Fruit fly (Drosophila melanogaster) whole organism, embryonic: ENCODE results near the gene aru.

ENCODE experiments used
- Bteb2 ChIP-seq: fragments of 200-800 bp; sonication (Bioruptor generic); optimal IDR thresholded peaks from 2 replicates; lab custom pipeline; 2016; ENCODE audit warnings: missing biosample characterization, missing genetic modification characterization
- CG10366 ChIP-seq: fragments of 200-800 bp; sonication (Bioruptor generic); IDR thresholded peaks from 2 replicates; pipeline ENCODE4 v1.3.6; 2022; ENCODE audit warnings: missing biosample characterization, missing genetic modification characterization
- CG11247 ChIP-seq: fragments of 200-800 bp; sonication (Bioruptor generic); IDR thresholded peaks from 2 replicates; pipeline ENCODE4 v1.3.6; 2022; ENCODE audit warnings: missing biosample characterization, missing genetic modification characterization
- CG11696 ChIP-seq: fragments of 200-800 bp; sonication (Bioruptor generic); IDR thresholded peaks from 2 replicates; pipeline ENCODE4 v1.3.6; 2022; ENCODE audit warnings: missing biosample characterization, missing genetic modification characterization
- CG12391 ChIP-seq: fragments of 200-800 bp; sonication (Bioruptor generic); optimal IDR thresholded peaks from 3 replicates; lab custom pipeline; 2018; ENCODE audit warnings: missing biosample characterization, mild to moderate bottlenecking, missing genetic modification characterization, moderate library complexity
- CG14441 ChIP-seq: fragments of 200-800 bp; sonication (Bioruptor generic); IDR thresholded peaks from 2 replicates; pipeline ENCODE4 v1.3.6; 2022; ENCODE audit warnings: missing biosample characterization, missing genetic modification characterization
- CG14710 ChIP-seq: fragments of 200-800 bp; sonication (Bioruptor generic); optimal IDR thresholded peaks from 3 replicates; lab custom pipeline; 2019; ENCODE audit warnings: missing biosample characterization, mild to moderate bottlenecking, missing genetic modification characterization, moderate library complexity
- CG1602 ChIP-seq: fragments of 200-800 bp; sonication (Bioruptor generic); optimal IDR thresholded peaks from 3 replicates; lab custom pipeline; 2016; ENCODE audit warnings: missing biosample characterization, missing genetic modification characterization
- CG17361 ChIP-seq: fragments of 200-800 bp; sonication (Bioruptor generic); IDR thresholded peaks from 3 replicates; pipeline ENCODE4 v1.3.6; 2022; ENCODE audit warnings: missing biosample characterization, missing genetic modification characterization
- CG18011 ChIP-seq: fragments of 200-800 bp; sonication (Bioruptor generic); optimal IDR thresholded peaks from 2 replicates; lab custom pipeline; 2017; ENCODE audit warnings: missing biosample characterization, missing genetic modification characterization, mild to moderate bottlenecking, moderate library complexity, missing genotype
- CG31224 ChIP-seq: fragments of 200-800 bp; sonication (Bioruptor generic); IDR thresholded peaks from 2 replicates; pipeline ENCODE4 v1.3.6; 2022; ENCODE audit warnings: missing biosample characterization, missing genetic modification characterization
- CG33557 ChIP-seq: fragments of 200-800 bp; sonication (Bioruptor generic); optimal IDR thresholded peaks from 2 replicates; lab custom pipeline; 2019; ENCODE audit warnings: missing biosample characterization, mild to moderate bottlenecking, missing genetic modification characterization, moderate library complexity
- CG6765 ChIP-seq: fragments of 200-800 bp; sonication (Bioruptor generic); optimal IDR thresholded peaks from 3 replicates; lab custom pipeline; 2017; ENCODE audit warnings: missing biosample characterization, mild to moderate bottlenecking, missing genetic modification characterization
- CG6813 ChIP-seq: fragments of 200-800 bp; sonication (Bioruptor generic); optimal IDR thresholded peaks from 2 replicates; lab custom pipeline; 2017; ENCODE audit warnings: missing biosample characterization, missing genetic modification characterization, mild to moderate bottlenecking, moderate library complexity, missing genetic modification reagents
- CG9797 ChIP-seq: fragments of 200-800 bp; sonication (Bioruptor generic); optimal IDR thresholded peaks from 3 replicates; lab custom pipeline; 2018; ENCODE audit warnings: missing biosample characterization, mild to moderate bottlenecking, missing genetic modification characterization
- CrebB ChIP-seq: fragments of 200-800 bp; sonication (Bioruptor generic); optimal IDR thresholded peaks from 3 replicates; lab custom pipeline; 2018; ENCODE audit warnings: missing biosample characterization, mild to moderate bottlenecking, missing genetic modification characterization
- Dfd ChIP-seq, 2 experiments: fragments of >200 bp; optimal IDR thresholded peaks; 2 replicates each; lab custom pipeline; 2017; ENCODE audit warnings: missing biosample characterization in 2 of 2, missing genetic modification characterization in 2 of 2
- Dip3 ChIP-seq: fragments of 200-800 bp; sonication (Bioruptor generic); optimal IDR thresholded peaks from 3 replicates; lab custom pipeline; 2016; ENCODE audit warnings: missing biosample characterization, missing genetic modification characterization
- Fer1 ChIP-seq: fragments of 200-800 bp; sonication (Bioruptor generic); optimal IDR thresholded peaks from 2 replicates; lab custom pipeline; 2017; ENCODE audit warnings: missing biosample characterization, mild to moderate bottlenecking, missing genetic modification characterization
- H15 ChIP-seq: fragments of 200-800 bp; sonication (Bioruptor generic); IDR thresholded peaks from 3 replicates; pipeline ENCODE4 v1.3.6; 2022; ENCODE audit warnings: missing biosample characterization, missing genetic modification characterization
- HHEX ChIP-seq: fragments of 200-800 bp; sonication (Bioruptor generic); optimal IDR thresholded peaks from 3 replicates; lab custom pipeline; 2017; ENCODE audit warnings: missing biosample characterization, mild to moderate bottlenecking, missing genetic modification characterization, missing genetic modification reagents
- Hsf ChIP-seq: fragments of 200-800 bp; sonication (Bioruptor generic); optimal IDR thresholded peaks from 3 replicates; lab custom pipeline; 2016; ENCODE audit warnings: missing biosample characterization, missing genetic modification characterization
- Lpt ChIP-seq: fragments of >200 bp; optimal IDR thresholded peaks from 2 replicates; lab custom pipeline; 2018; ENCODE audit warnings: missing biosample characterization, missing genetic modification characterization
- Med ChIP-seq: fragments of 200-800 bp; sonication (Bioruptor generic); peaks from one replicate; lab custom pipeline; 2016; ENCODE audit warnings: missing biosample characterization, missing genetic modification characterization, mild to moderate bottlenecking, inconsistent platforms, moderate library complexity
- Mrtf ChIP-seq: fragments of 200-800 bp; sonication (Bioruptor generic); IDR thresholded peaks from 3 replicates; pipeline ENCODE4 v1.3.6; 2022; ENCODE audit warnings: missing biosample characterization, missing genetic modification characterization
- Oaz ChIP-seq: fragments of 200-800 bp; sonication (Bioruptor generic); IDR thresholded peaks from 2 replicates; pipeline ENCODE4 v1.3.6; 2022; ENCODE audit warnings: missing biosample characterization, missing genetic modification characterization
- Six4 ChIP-seq: fragments of 200-800 bp; sonication (Bioruptor generic); optimal IDR thresholded peaks from 2 replicates; lab custom pipeline; 2016; ENCODE audit warnings: missing biosample characterization, missing genetic modification characterization
- Sry-β ChIP-seq: fragments of 200-800 bp; sonication (Bioruptor generic); optimal IDR thresholded peaks from 2 replicates; lab custom pipeline; 2018; ENCODE audit warnings: missing biosample characterization, mild to moderate bottlenecking, missing genetic modification characterization, moderate library complexity
- cas ChIP-seq: fragments of 200-800 bp; sonication (Bioruptor generic); IDR thresholded peaks from 2 replicates; pipeline ENCODE4 v1.3.6; 2022; ENCODE audit warnings: missing biosample characterization, missing genetic modification characterization
- cato ChIP-seq: fragments of 200-800 bp; sonication (Bioruptor generic); optimal IDR thresholded peaks from 2 replicates; lab custom pipeline; 2016; ENCODE audit warnings: missing biosample characterization, missing genetic modification characterization, borderline replicate concordance
- crp ChIP-seq, 2 experiments: fragments of 200-800 bp; sonication (Bioruptor generic); optimal IDR thresholded peaks; 2 replicates in 1 of 2; 3 replicates in 1 of 2; lab custom pipeline; 2017; ENCODE audit warnings: missing biosample characterization in 2 of 2, missing genetic modification characterization in 2 of 2, mild to moderate bottlenecking in 1 of 2, moderate library complexity in 1 of 2
- dmrt11E ChIP-seq: fragments of 200-800 bp; sonication (Bioruptor generic); optimal IDR thresholded peaks from 3 replicates; lab custom pipeline; 2018; ENCODE audit warnings: missing biosample characterization, mild to moderate bottlenecking, missing genetic modification characterization, moderate library complexity
- fd96Cb ChIP-seq: fragments of 200-800 bp; sonication (Bioruptor generic); optimal IDR thresholded peaks from 2 replicates; lab custom pipeline; 2018; ENCODE audit warnings: missing biosample characterization, mild to moderate bottlenecking, missing genetic modification characterization, moderate library complexity
- gem ChIP-seq: fragments of 200-800 bp; sonication (Bioruptor generic); optimal IDR thresholded peaks from 2 replicates; lab custom pipeline; 2019; ENCODE audit warnings: missing biosample characterization, mild to moderate bottlenecking, missing genetic modification characterization, moderate library complexity
- gfzf ChIP-seq: fragments of 200-800 bp; sonication (Bioruptor generic); optimal IDR thresholded peaks from 2 replicates; lab custom pipeline; 2016; ENCODE audit warnings: missing biosample characterization, mild to moderate bottlenecking, missing genetic modification characterization, moderate library complexity
- jing ChIP-seq: fragments of 200-800 bp; sonication (Bioruptor generic); optimal IDR thresholded peaks from 2 replicates; lab custom pipeline; 2018; ENCODE audit warnings: missing biosample characterization, mild to moderate bottlenecking, missing genetic modification characterization
- jumu ChIP-seq: fragments of 200-800 bp; sonication (Bioruptor generic); optimal IDR thresholded peaks from 3 replicates; lab custom pipeline; 2016; ENCODE audit warnings: missing biosample characterization, missing genetic modification characterization
- lov ChIP-seq, 2 experiments: fragments of 200-800 bp in 1 of 2; fragments of >200 bp in 1 of 2; sonication (Bioruptor generic) in 1 of 2; IDR thresholded peaks in 1 of 2; optimal IDR thresholded peaks in 1 of 2; 2 replicates in 1 of 2; 3 replicates in 1 of 2; pipeline versions ENCODE4 v1.3.6 to Lab custom; 2017 to 2022; ENCODE audit warnings: missing biosample characterization in 1 of 2, missing genetic modification characterization in 1 of 2
- nom ChIP-seq: fragments of 200-800 bp; sonication (Bioruptor generic); optimal IDR thresholded peaks from 2 replicates; lab custom pipeline; 2017; ENCODE audit warnings: missing biosample characterization, missing genetic modification characterization, mild to moderate bottlenecking, moderate library complexity, missing genetic modification reagents
- org-1 ChIP-seq: fragments of 200-800 bp; sonication (Bioruptor generic); optimal IDR thresholded peaks from 2 replicates; lab custom pipeline; 2017; ENCODE audit warnings: missing biosample characterization, missing genetic modification characterization
- p53 ChIP-seq: fragments of 200-800 bp; sonication (Bioruptor generic); optimal IDR thresholded peaks from 2 replicates; lab custom pipeline; 2016; ENCODE audit warnings: missing biosample characterization, missing genetic modification characterization
- sens ChIP-seq: fragments of 200-800 bp; sonication (Bioruptor generic); peaks from one replicate; lab custom pipeline; 2016; ENCODE audit warnings: missing biosample characterization, missing genetic modification characterization
- sug ChIP-seq: fragments of 200-800 bp; optimal IDR thresholded peaks from 2 replicates; lab custom pipeline; 2019; ENCODE audit warnings: missing biosample characterization, mild to moderate bottlenecking, missing genetic modification characterization, moderate library complexity
- trem ChIP-seq: fragments of 200-800 bp; optimal IDR thresholded peaks from 3 replicates; lab custom pipeline; 2019; ENCODE audit warnings: missing biosample characterization, mild to moderate bottlenecking, missing genetic modification characterization, moderate library complexity
- trh ChIP-seq: fragments of 200-800 bp; sonication (Bioruptor generic); optimal IDR thresholded peaks from 2 replicates; lab custom pipeline; 2016; ENCODE audit warnings: missing biosample characterization, missing genetic modification characterization
- unc-4 ChIP-seq: fragments of 200-800 bp; sonication (Bioruptor generic); IDR thresholded peaks from 2 replicates; pipeline ENCODE4 v1.3.6; 2022; ENCODE audit warnings: missing biosample characterization, missing genetic modification characterization; ENCODE audit not compliant: partially characterized antibody
- vvl ChIP-seq: fragments of 200-800 bp; sonication (Bioruptor generic); IDR thresholded peaks from 2 replicates; pipeline ENCODE4 v1.3.6; 2022; ENCODE audit warnings: missing biosample characterization, missing genetic modification characterization
- yki ChIP-seq: fragments of >200 bp; optimal IDR thresholded peaks from 3 replicates; lab custom pipeline; 2018
- zen2 ChIP-seq: fragments of 200-800 bp; sonication (Bioruptor generic); IDR thresholded peaks from 3 replicates; pipeline ENCODE4 v1.3.6; 2022; ENCODE audit warnings: missing biosample characterization, missing genetic modification characterization; ENCODE audit not compliant: partially characterized antibody

The aru gene

DNA sequence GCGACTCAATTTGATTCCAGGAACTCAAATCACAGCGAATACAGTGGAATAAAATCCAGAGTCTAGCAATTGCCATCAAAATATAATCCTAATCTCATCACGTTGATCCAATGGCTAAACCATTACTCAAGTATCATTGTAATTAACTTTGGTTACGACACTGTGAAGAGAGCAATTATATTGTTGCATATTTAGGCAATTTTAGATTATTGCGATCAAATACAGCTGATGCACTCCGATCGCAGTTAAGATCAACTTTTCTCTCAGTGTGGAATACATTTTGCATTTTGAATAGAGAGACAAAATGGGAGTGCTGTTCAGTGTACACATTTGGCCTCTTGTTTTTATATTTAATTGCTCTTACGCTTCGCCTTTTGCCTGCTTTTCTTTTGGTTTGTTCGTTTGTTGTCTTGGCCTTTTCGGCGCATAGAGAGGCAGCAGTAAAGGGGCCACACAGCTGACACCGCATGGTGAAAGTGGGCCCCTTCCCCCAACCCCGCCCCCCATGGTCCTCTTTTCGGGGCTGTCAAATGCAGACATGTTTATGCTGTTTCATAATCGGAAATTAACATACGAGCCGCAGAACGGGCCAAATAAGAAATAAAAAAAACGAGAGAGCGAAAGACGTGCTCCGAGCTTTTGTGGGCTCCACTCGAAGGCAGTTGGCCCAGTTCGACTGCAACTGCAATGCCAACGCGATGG is 21.8 kb downstream of the aru start (continued):
- no peak for TF ChIP-seq CG9797 (GFP tag; lab: Kevin White, UChicago)
- no peak for TF ChIP-seq cas (GFP tag; lab: Robert Waterston, UW)
- peak; percentile 73 for TF ChIP-seq Hsf (GFP tag; lab: Kevin White, UChicago)
- TF ChIP-seq CrebB = no peak
- TF ChIP-seq trh (GFP tag; lab: Kevin White, UChicago) = no peak
- no peak for TF ChIP-seq sug
- no peak for TF ChIP-seq CG33557 (GFP tag; lab: Kevin White, UChicago)
- no peak for TF ChIP-seq CG11247
- no peak for TF ChIP-seq Six4 (GFP tag; lab: Kevin White, UChicago)
- TF ChIP-seq CG12391 (tag; lab: Kevin White, UChicago) = peak; percentile 55
- TF ChIP-seq Oaz (GFP tag; lab: Robert Waterston, UW) = no peak
- peak; percentile 44 for TF ChIP-seq CG14710 (tag; lab: Kevin White, UChicago)
- TF ChIP-seq cato (GFP tag; lab: Kevin White, UChicago) = peak; percentile 1
- no peak for TF ChIP-seq Lpt (GFP tag; lab: Kevin White, UChicago)
- peak; percentile 77; the same call in 2 of the 3 replicates for TF ChIP-seq CG17361
- TF ChIP-seq lov (optimal IDR thresholded peaks at IDR 0.05; lab: Kevin White, UChicago) = no peak
- TF ChIP-seq lov (GFP tag; IDR thresholded peaks at IDR 0.05; lab: Robert Waterston, UW) = no peak
- no peak for TF ChIP-seq Dfd (GFP tag; optimal IDR thresholded peaks at IDR 0.05; lab: Kevin White, UChicago)
- peak; percentile 25 for TF ChIP-seq trem (tag; lab: Kevin White, UChicago)
- no peak for TF ChIP-seq dmrt11E (tag; lab: Kevin White, UChicago)
- TF ChIP-seq p53 (GFP tag; lab: Kevin White, UChicago) = peak; percentile 35
- no peak for TF ChIP-seq CG6765 (GFP tag; lab: Kevin White, UChicago)
- TF ChIP-seq CG1602 (GFP tag; lab: Kevin White, UChicago) = peak; percentile 38
- TF ChIP-seq org-1 (GFP tag; lab: Kevin White, UChicago) = peak; percentile 58
- TF ChIP-seq unc-4 (GFP tag; lab: Robert Waterston, UW) = no peak
- TF ChIP-seq CG11696 = no peak
- peak; percentile 58; the same call in 1 of the 2 replicates for TF ChIP-seq CG14441 (GFP tag; lab: Robert Waterston, UW)
- peak in 1 of 2 experiments; percentile 61 for TF ChIP-seq crp (GFP tag; optimal IDR thresholded peaks at IDR 0.05; lab: Kevin White, UChicago)
- peak; percentile 61 for TF ChIP-seq jing (GFP tag; lab: Kevin White, UChicago)
- TF ChIP-seq gem (tag; lab: Kevin White, UChicago) = peak; percentile 80
- peak; percentile 40 for TF ChIP-seq HHEX (GFP tag; lab: Kevin White, UChicago)
- no peak for TF ChIP-seq zen2
- peak; percentile 53; the same call in 1 of the 2 replicates for TF ChIP-seq vvl (GFP tag; lab: Robert Waterston, UW)
- no peak for TF ChIP-seq Mrtf (GFP tag; lab: Robert Waterston, UW)
- TF ChIP-seq Bteb2 (GFP tag; lab: Kevin White, UChicago) = no peak
- TF ChIP-seq yki (lab: Kevin White, UChicago) = no peak
- peak; percentile 22 for TF ChIP-seq Fer1
- TF ChIP-seq CG10366 = no peak
- TF ChIP-seq Med (GFP tag; lab: Kevin White, UChicago) = peak; percentile 93
- TF ChIP-seq CG31224 (GFP tag; lab: Robert Waterston, UW) = no peak
- TF ChIP-seq Sry-β (GFP tag; lab: Kevin White, UChicago) = no peak
- TF ChIP-seq gfzf (GFP tag; lab: Kevin White, UChicago) = no peak
- TF ChIP-seq CG18011 = no peak
- 0 out of 3 replicates have a peak, but pooled peaks have one; percentile 51 for TF ChIP-seq H15
- peak; percentile 17 for TF ChIP-seq Dip3 (GFP tag; lab: Kevin White, UChicago)
- TF ChIP-seq nom (GFP tag; lab: Kevin White, UChicago) = no peak
- TF ChIP-seq fd96Cb (tag; lab: Kevin White, UChicago) = peak; percentile 64
- TF ChIP-seq sens (GFP tag; lab: Kevin White, UChicago) = peak; percentile 96
- no peak for TF ChIP-seq jumu
- peak; percentile 41 for TF ChIP-seq CG6813 (GFP tag; lab: Kevin White, UChicago)
